Worm (Caenorhabditis elegans) whole organism, L1 larva: ENCODE results near the gene col-162.

Source experiments
- ama-1 ChIP-seq: fragments of 150-350 bp; optimal IDR thresholded peaks from 2 replicates; lab custom pipeline; 2014
- egl-27 ChIP-seq, 2 experiments: fragments of 150-350 bp in 1 of 2; sonication (generic microtip); optimal IDR thresholded peaks; 3 replicates each; lab custom pipeline; 2017 to 2018; ENCODE audit warnings: missing biosample characterization in 2 of 2, missing genetic modification characterization in 2 of 2, missing genetic modification reagents in 2 of 2
- elt-2 ChIP-seq: sonication (generic microtip); optimal IDR thresholded peaks from 2 replicates; lab custom pipeline; 2016; ENCODE audit warnings: missing genetic modification characterization, mild to moderate bottlenecking, inconsistent platforms, missing compliant biosample characterization, missing genetic modification reagents
- fkh-10 ChIP-seq: sonication (generic microtip); optimal IDR thresholded peaks from 2 replicates; lab custom pipeline; 2017; ENCODE audit warnings: missing biosample characterization, missing genetic modification reagents, missing genetic modification characterization
- grh-1 ChIP-seq: fragments of 200-800 bp; sonication (Bioruptor generic); IDR thresholded peaks from 2 replicates; pipeline ENCODE4 v1.3.6; 2022; ENCODE audit warnings: missing genetic modification reagents, missing genetic modification characterization, missing compliant biosample characterization
- lin-39 ChIP-seq: fragments of 150-350 bp; optimal IDR thresholded peaks from 2 replicates; lab custom pipeline; 2014; ENCODE audit warnings: missing biosample characterization, missing genetic modification reagents, missing genetic modification characterization
- nhr-237 ChIP-seq: fragments of 150-350 bp; optimal IDR thresholded peaks from 2 replicates; lab custom pipeline; 2014; ENCODE audit warnings: missing biosample characterization, missing genetic modification characterization
- nhr-28 ChIP-seq: fragments of 150-350 bp; optimal IDR thresholded peaks from 2 replicates; lab custom pipeline; 2014; ENCODE audit warnings: missing biosample characterization, missing genetic modification characterization
- pax-3 ChIP-seq: fragments of 200-800 bp; sonication (Bioruptor generic); optimal IDR thresholded peaks from 2 replicates; lab custom pipeline; 2018; ENCODE audit warnings: mild to moderate bottlenecking, missing genetic modification characterization, moderate library complexity, missing compliant biosample characterization
- zag-1 ChIP-seq: fragments of 150-350 bp; optimal IDR thresholded peaks from 2 replicates; lab custom pipeline; 2014; ENCODE audit warnings: missing biosample characterization, missing genetic modification characterization
- ztf-4 ChIP-seq: fragments of 150-350 bp; optimal IDR thresholded peaks from 2 replicates; lab custom pipeline; 2014; ENCODE audit warnings: missing biosample characterization, missing genetic modification characterization

DNA sequence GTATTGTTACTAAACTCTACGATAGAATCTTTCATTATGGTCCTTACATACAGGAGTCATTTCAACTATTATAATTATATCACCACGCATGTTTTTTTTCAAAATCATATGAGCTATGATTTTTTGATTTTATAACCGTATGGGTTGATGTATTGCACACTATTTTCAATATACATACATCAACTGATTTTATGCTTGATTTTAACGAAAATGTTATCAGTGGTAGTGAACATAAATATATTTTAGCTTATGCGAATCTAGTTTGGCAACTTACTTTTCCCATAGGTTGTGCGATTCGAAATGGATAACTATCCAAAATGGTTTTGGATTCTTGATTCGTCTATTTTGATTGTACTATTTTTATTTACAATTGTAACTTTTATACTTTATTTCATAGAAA lies 18.2 kb upstream of the col-162 start, which contains the start of gene srv-10:
- TF ChIP-seq elt-2 (tag; lab: Kevin White, UChicago) (no peak), nhr-28 (tag; lab: Kevin White, UChicago) (no peak), ama-1 (lab: Kevin White, UChicago) (no peak), pax-3 (tag; lab: Kevin White, UChicago) (no peak), zag-1 (tag; lab: Kevin White, UChicago) (no peak), nhr-237 (tag; lab: Kevin White, UChicago) (no peak), fkh-10 (no peak), ztf-4 (tag; lab: Kevin White, UChicago) (no peak), grh-1 (GFP tag; lab: Robert Waterston, UW) (no peak), egl-27 (tag; optimal IDR thresholded peaks at IDR 0.05; lab: Kevin White, UChicago) (no peak), lin-39 (tag; lab: Kevin White, UChicago) (no peak)
